Worm (Caenorhabditis elegans): ENCODE data around the gene rnh-1.2.

ce11 chrII:9886216-9886615, 44.4 kb upstream of the rnh-1.2 start, which contains the start of gene algn-8:
- no peak for TF ChIP-seq pax-3 (tag; optimal IDR thresholded peaks at IDR 0.05)
- no peak for TF ChIP-seq ztf-4 (tag; optimal IDR thresholded peaks at IDR 0.05)
- no peak for TF ChIP-seq ztf-11 (tag; optimal IDR thresholded peaks at IDR 0.05)
- no peak for TF ChIP-seq egl-27 (tag; optimal IDR thresholded peaks at IDR 0.05)
- TF ChIP-seq skn-1 (tag; optimal IDR thresholded peaks at IDR 0.05), result no peak
- TF ChIP-seq mep-1 (tag; optimal IDR thresholded peaks at IDR 0.05), result no peak
- TF ChIP-seq unc-86 (tag; optimal IDR thresholded peaks at IDR 0.05), result no peak
